Worm (Caenorhabditis elegans) whole organism, L3 larva: ENCODE data around the gene srd-58.

Source experiments
- R02D3.7 ChIP-seq: fragments of 150-350 bp; optimal IDR thresholded peaks from 2 replicates; lab custom pipeline; 2014; ENCODE audit warnings: missing biosample characterization, missing genetic modification characterization
- egl-5 ChIP-seq: fragments of 150-350 bp; optimal IDR thresholded peaks from 2 replicates; lab custom pipeline; 2017; ENCODE audit warnings: missing biosample characterization, missing genetic modification reagents, missing genetic modification characterization, inconsistent platforms
- elt-1 ChIP-seq: fragments of 150-350 bp; optimal IDR thresholded peaks from 2 replicates; lab custom pipeline; 2014; ENCODE audit warnings: missing biosample characterization, missing genetic modification characterization
- elt-2 ChIP-seq: sonication (generic microtip); optimal IDR thresholded peaks from 2 replicates; lab custom pipeline; 2016; ENCODE audit warnings: missing genetic modification reagents, mild to moderate bottlenecking, missing genetic modification characterization, missing compliant biosample characterization
- lin-39 ChIP-seq: fragments of 150-350 bp; optimal IDR thresholded peaks from 2 replicates; lab custom pipeline; 2018; ENCODE audit warnings: missing biosample characterization, missing genetic modification reagents, missing genetic modification characterization
- mml-1 ChIP-seq: fragments of 150-350 bp; sonication (generic microtip); optimal IDR thresholded peaks from 3 replicates; lab custom pipeline; 2014; ENCODE audit warnings: missing biosample characterization, missing genetic modification characterization
- nfya-1 ChIP-seq: sonication (generic microtip); optimal IDR thresholded peaks from 2 replicates; lab custom pipeline; 2017; ENCODE audit warnings: missing genetic modification characterization, mild to moderate bottlenecking, missing compliant biosample characterization, antibody characterized with exemption, moderate library complexity; ENCODE audit not compliant: insufficient read depth
- nhr-23 ChIP-seq: fragments of 150-350 bp; optimal IDR thresholded peaks from 2 replicates; lab custom pipeline; 2014; ENCODE audit warnings: missing biosample characterization, missing genetic modification reagents, missing genetic modification characterization
- nhr-25 ChIP-seq: sonication (generic microtip); optimal IDR thresholded peaks from 2 replicates; lab custom pipeline; 2017; ENCODE audit warnings: missing biosample characterization, missing genetic modification characterization
- nhr-76 ChIP-seq: fragments of 150-350 bp; sonication (generic microtip); optimal IDR thresholded peaks from 5 replicates; lab custom pipeline; 2014; ENCODE audit warnings: missing biosample characterization, missing genetic modification characterization
- pha-4 ChIP-seq: fragments of 150-350 bp; optimal IDR thresholded peaks from 2 replicates; lab custom pipeline; 2014; ENCODE audit warnings: missing biosample characterization, missing genetic modification reagents, missing genetic modification characterization
- sea-2 ChIP-seq: fragments of 150-350 bp; sonication (generic microtip); optimal IDR thresholded peaks from 4 replicates; lab custom pipeline; 2014; ENCODE audit warnings: missing biosample characterization, missing genetic modification reagents, missing genetic modification characterization
- unc-62 ChIP-seq: fragments of 150-350 bp; sonication (generic microtip); optimal IDR thresholded peaks from 4 replicates; lab custom pipeline; 2014; ENCODE audit warnings: missing biosample characterization, missing genetic modification reagents, missing genetic modification characterization
- ztf-11 ChIP-seq: fragments of 150-350 bp; optimal IDR thresholded peaks from 2 replicates; lab custom pipeline; 2014; ENCODE audit warnings: missing biosample characterization, missing genetic modification characterization

DNA sequence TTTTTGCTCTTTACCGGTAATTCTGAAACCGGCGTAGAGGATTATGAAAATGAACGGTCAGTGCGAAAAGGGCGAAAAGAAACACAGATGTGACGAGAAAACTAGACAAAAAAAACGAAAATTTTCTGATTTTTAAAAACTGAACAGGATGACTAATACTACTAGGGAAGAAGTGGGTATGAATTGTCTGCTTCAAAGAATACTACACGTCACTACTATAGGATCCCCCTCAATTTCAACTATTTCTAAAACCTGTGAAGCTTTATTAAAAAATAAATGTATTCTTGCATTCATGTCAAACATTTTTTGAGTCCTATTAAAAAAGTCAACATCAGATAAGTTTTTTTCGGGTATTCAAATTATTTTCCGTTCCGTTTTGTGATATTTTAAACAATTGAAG lies 19.2 kb upstream of the srd-58 start:
- no peak for TF ChIP-seq R02D3.7 (tag; lab: Kevin White, UChicago)
- no peak for TF ChIP-seq nhr-23 (tag; lab: Kevin White, UChicago)
- no peak for TF ChIP-seq elt-1 (tag; lab: Kevin White, UChicago)
- TF ChIP-seq unc-62 (GFP tag; lab: Kevin White, UChicago): no peak
- TF ChIP-seq elt-2 (tag; lab: Kevin White, UChicago): no peak
- no peak for TF ChIP-seq sea-2 (GFP tag; lab: Kevin White, UChicago)
- no peak for TF ChIP-seq nhr-25 (tag; lab: Kevin White, UChicago)
- TF ChIP-seq nhr-76 (tag; lab: Kevin White, UChicago): no peak
- TF ChIP-seq pha-4 (tag; lab: Kevin White, UChicago): no peak
- TF ChIP-seq egl-5 (tag; lab: Kevin White, UChicago): no peak
- no peak for TF ChIP-seq lin-39 (tag; lab: Kevin White, UChicago)
- no peak for TF ChIP-seq mml-1 (tag; lab: Kevin White, UChicago)
- TF ChIP-seq ztf-11 (tag; lab: Kevin White, UChicago): no peak
- no peak for TF ChIP-seq nfya-1 (tag; lab: Kevin White, UChicago)
